Fruit fly (Drosophila melanogaster): ENCODE results near the gene Ube4A.

Gene Ube4A

dm6 chr2L:6700742-6701141, 42.4 kb downstream of the Ube4A start (continued):
- TF ChIP-seq CrebB (tag; optimal IDR thresholded peaks at IDR 0.05) (peak; percentile 24), CG8944 (GFP tag; optimal IDR thresholded peaks at IDR 0.05) (no peak), Kr (GFP tag; optimal IDR thresholded peaks at IDR 0.05) (peak; percentile 93), shn (GFP tag; optimal IDR thresholded peaks at IDR 0.05) (no peak), sna (GFP tag; IDR thresholded peaks at IDR 0.05; ENCODE audit: partially characterized antibody) (no peak), CG10366 (GFP tag; IDR thresholded peaks at IDR 0.05) (no peak), CG4424 (GFP tag; optimal IDR thresholded peaks at IDR 0.05) (no peak), psq (GFP tag; optimal IDR thresholded peaks at IDR 0.05) (no peak), esg (GFP tag; conservative IDR thresholded peaks at IDR 0.05) (no peak), otp (GFP tag; IDR thresholded peaks at IDR 0.05) (peak; percentile 51; the same call in 1 of the 3 replicates), CG7786 (GFP tag; optimal IDR thresholded peaks at IDR 0.05) (no peak), schlank (tag; optimal IDR thresholded peaks at IDR 0.05) (no peak), fd64A (GFP tag; optimal IDR thresholded peaks at IDR 0.05) (no peak), Xbp1 (GFP tag; optimal IDR thresholded peaks at IDR 0.05) (no peak), Sry-δ (GFP tag; optimal IDR thresholded peaks at IDR 0.05) (no peak), CG3065 (GFP tag; optimal IDR thresholded peaks at IDR 0.05) (no peak), CG4404 (GFP tag; IDR thresholded peaks at IDR 0.05) (no peak), CG5180 (GFP tag; optimal IDR thresholded peaks at IDR 0.05) (peak; percentile 7), h (optimal IDR thresholded peaks at IDR 0.05) (no peak), gsb-n (tag; optimal IDR thresholded peaks at IDR 0.05) (peak; percentile 67), Dbx (GFP tag; IDR thresholded peaks at IDR 0.05) (no peak), chm (GFP tag; IDR thresholded peaks at IDR 0.05) (0 out of 2 replicates have a peak, but pooled peaks have one; percentile 7), CG8388 (GFP tag; optimal IDR thresholded peaks at IDR 0.05) (no peak), E2f2 (GFP tag; IDR thresholded peaks at IDR 0.05) (no peak), slou (GFP tag; optimal IDR thresholded peaks at IDR 0.05) (no peak), CG8089 (GFP tag; optimal IDR thresholded peaks at IDR 0.05) (peak; percentile 66), CG18476 (GFP tag; optimal IDR thresholded peaks at IDR 0.05) (no peak), fru (optimal IDR thresholded peaks at IDR 0.05) (no peak), Ets97D (GFP tag; optimal IDR thresholded peaks at IDR 0.05) (no peak), gem (tag; optimal IDR thresholded peaks at IDR 0.05) (peak; percentile 55), sc (optimal IDR thresholded peaks at IDR 0.05) (no peak), sc (GFP tag; optimal IDR thresholded peaks at IDR 0.05) (peak; percentile 67), CG12942 (GFP tag; optimal IDR thresholded peaks at IDR 0.05) (peak; percentile 12), Stat92E (GFP tag; optimal IDR thresholded peaks at IDR 0.05) (no peak), Rx (GFP tag; IDR thresholded peaks at IDR 0.05) (no peak), CG13123 (GFP tag; optimal IDR thresholded peaks at IDR 0.05) (peak; percentile 33), bigmax (GFP tag; optimal IDR thresholded peaks at IDR 0.05) (no peak), CG3995 (GFP tag; optimal IDR thresholded peaks at IDR 0.05) (no peak), Tbp (GFP tag; optimal IDR thresholded peaks at IDR 0.05) (no peak), NFAT (GFP tag; IDR thresholded peaks at IDR 0.05) (no peak), sima (GFP tag; optimal IDR thresholded peaks at IDR 0.05) (no peak), BtbVII (GFP tag; optimal IDR thresholded peaks at IDR 0.05) (no peak), Rfx (GFP tag; IDR thresholded peaks at IDR 0.05) (no peak), vnd (GFP tag; IDR thresholded peaks at IDR 0.05; ENCODE audit: partially characterized antibody) (no peak), CG12219 (GFP tag; optimal IDR thresholded peaks at IDR 0.05) (peak; percentile 27), kni (GFP tag; optimal IDR thresholded peaks at IDR 0.05) (peak; percentile 3), ab (GFP tag; optimal IDR thresholded peaks at IDR 0.05) (no peak), Usf (GFP tag; optimal IDR thresholded peaks at IDR 0.05) (no peak), CG12659 (GFP tag; optimal IDR thresholded peaks at IDR 0.05) (peak; percentile 10), stc (GFP tag; IDR thresholded peaks at IDR 0.05) (no peak), Asciz (GFP tag; optimal IDR thresholded peaks at IDR 0.05) (peak; percentile 36), CG32532 (GFP tag; IDR thresholded peaks at IDR 0.05) (0 out of 2 replicates have a peak, but pooled peaks have one; percentile 5), Hr78 (GFP tag; optimal IDR thresholded peaks at IDR 0.05) (no peak)
